Worm (Caenorhabditis elegans) whole organism, mixed stage, embryonic: ENCODE results near the gene srw-87.

ENCODE experiments used
- lin-13 ChIP-seq: fragments of 150-350 bp; optimal IDR thresholded peaks from 2 replicates; lab custom pipeline; 2014; ENCODE audit warnings: missing biosample characterization, missing genetic modification characterization
- nhr-76 ChIP-seq: sonication (generic microtip); optimal IDR thresholded peaks from 2 replicates; lab custom pipeline; 2017; ENCODE audit warnings: missing biosample characterization, missing genetic modification characterization
- snpc-4 ChIP-seq: fragments of 150-350 bp; optimal IDR thresholded peaks from 2 replicates; lab custom pipeline; 2014; ENCODE audit warnings: missing biosample characterization, missing genetic modification characterization
- ztf-11 ChIP-seq: fragments of 150-350 bp; optimal IDR thresholded peaks from 2 replicates; lab custom pipeline; 2014; ENCODE audit warnings: missing biosample characterization, missing genetic modification characterization

DNA sequence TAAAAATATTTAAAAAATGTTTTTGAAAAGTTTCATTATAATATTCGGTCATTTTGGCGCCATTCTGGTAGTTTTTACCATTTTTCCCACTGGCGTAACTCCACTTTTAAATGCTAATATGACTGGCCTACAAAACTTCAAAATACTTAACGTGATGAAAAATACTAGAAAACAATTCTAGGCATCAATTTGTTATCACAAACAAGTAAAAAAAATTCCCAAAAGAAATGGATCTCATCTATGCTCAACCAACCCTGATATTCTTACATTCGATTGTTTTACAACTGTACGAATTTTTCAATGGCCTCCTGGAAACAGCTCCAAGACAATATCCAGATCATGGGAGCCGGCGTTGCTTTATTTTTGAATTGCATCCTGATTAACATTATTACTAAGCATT lies 21.4 kb upstream of the srw-87 start, which contains the start of gene str-214:
- TF ChIP-seq lin-13, result no peak
- no peak for TF ChIP-seq snpc-4 (tag; lab: Kevin White, UChicago)
- TF ChIP-seq ztf-11, result no peak
- TF ChIP-seq nhr-76 (tag; lab: Kevin White, UChicago), result no peak
